Fruit fly (Drosophila melanogaster) whole organism, embryonic: ENCODE data around the gene CG10621.

Source experiments
- Adf1 ChIP-seq: fragments of 200-800 bp; sonication (Bioruptor generic); IDR thresholded peaks from 2 replicates; pipeline ENCODE4 v1.3.6; 2022; ENCODE audit warnings: missing biosample characterization, missing genetic modification characterization
- Antp ChIP-seq: fragments of 200-800 bp; sonication (Bioruptor generic); optimal IDR thresholded peaks from 3 replicates; lab custom pipeline; 2016; ENCODE audit warnings: missing biosample characterization, missing genetic modification characterization
- B-H2 ChIP-seq: fragments of 200-800 bp; sonication (Bioruptor generic); optimal IDR thresholded peaks from 2 replicates; lab custom pipeline; 2018; ENCODE audit warnings: missing biosample characterization, mild to moderate bottlenecking, missing genetic modification characterization
- BtbVII ChIP-seq: fragments of 200-800 bp; sonication (Bioruptor generic); optimal IDR thresholded peaks from 3 replicates; lab custom pipeline; 2017; ENCODE audit warnings: missing biosample characterization, mild to moderate bottlenecking, missing genetic modification characterization
- C15 ChIP-seq: fragments of 200-800 bp; sonication (Bioruptor generic); IDR thresholded peaks from 3 replicates; pipeline ENCODE4 v1.3.6; 2022; ENCODE audit warnings: missing biosample characterization, missing genetic modification characterization
- CG10274 ChIP-seq: fragments of 200-800 bp; sonication (Bioruptor generic); optimal IDR thresholded peaks from 3 replicates; lab custom pipeline; 2017; ENCODE audit warnings: missing biosample characterization, mild to moderate bottlenecking, missing genetic modification characterization
- CG10321 ChIP-seq: fragments of 200-800 bp; sonication (Bioruptor generic); IDR thresholded peaks from 2 replicates; pipeline ENCODE4 v1.3.6; 2022; ENCODE audit warnings: missing biosample characterization, missing genetic modification characterization
- CG10431 ChIP-seq: fragments of 200-800 bp; sonication (Bioruptor generic); optimal IDR thresholded peaks from 3 replicates; lab custom pipeline; 2018; ENCODE audit warnings: missing biosample characterization, mild to moderate bottlenecking, missing genetic modification characterization
- CG12236 ChIP-seq: fragments of 200-800 bp; sonication (Bioruptor generic); optimal IDR thresholded peaks from 2 replicates; lab custom pipeline; 2016; ENCODE audit warnings: missing biosample characterization, missing genetic modification characterization
- CG13123 ChIP-seq: fragments of 200-800 bp; sonication (Bioruptor generic); optimal IDR thresholded peaks from 2 replicates; lab custom pipeline; 2016; ENCODE audit warnings: missing biosample characterization, missing genetic modification characterization
- CG17361 ChIP-seq: fragments of 200-800 bp; sonication (Bioruptor generic); IDR thresholded peaks from 3 replicates; pipeline ENCODE4 v1.3.6; 2022; ENCODE audit warnings: missing biosample characterization, missing genetic modification characterization
- CG1832 ChIP-seq: fragments of 200-800 bp; sonication (Bioruptor generic); optimal IDR thresholded peaks from 2 replicates; lab custom pipeline; 2017; ENCODE audit warnings: missing biosample characterization, mild to moderate bottlenecking, missing genetic modification characterization, inconsistent platforms
- CG2116 ChIP-seq: fragments of 200-800 bp; sonication (Bioruptor generic); optimal IDR thresholded peaks from 3 replicates; lab custom pipeline; 2018; ENCODE audit warnings: missing biosample characterization, mild to moderate bottlenecking, missing genetic modification characterization
- CG2678 ChIP-seq: fragments of 200-800 bp; sonication (Bioruptor generic); optimal IDR thresholded peaks from 3 replicates; lab custom pipeline; 2019; ENCODE audit warnings: missing biosample characterization, mild to moderate bottlenecking, missing genetic modification characterization, moderate library complexity
- CG30403 ChIP-seq: fragments of 200-800 bp; sonication (Bioruptor generic); optimal IDR thresholded peaks from 3 replicates; lab custom pipeline; 2016; ENCODE audit warnings: missing biosample characterization, missing genetic modification characterization
- CG31441 ChIP-seq: fragments of 200-800 bp; sonication (Bioruptor generic); IDR thresholded peaks from 2 replicates; pipeline ENCODE4 v1.3.6; 2022; ENCODE audit warnings: missing biosample characterization, missing genetic modification characterization
- CG33213 ChIP-seq: fragments of 200-800 bp; sonication (Bioruptor generic); optimal IDR thresholded peaks from 3 replicates; lab custom pipeline; 2016; ENCODE audit warnings: missing biosample characterization, missing genetic modification characterization
- CG33557 ChIP-seq: fragments of 200-800 bp; sonication (Bioruptor generic); optimal IDR thresholded peaks from 2 replicates; lab custom pipeline; 2019; ENCODE audit warnings: missing biosample characterization, mild to moderate bottlenecking, missing genetic modification characterization, moderate library complexity
- CG3995 ChIP-seq: fragments of 200-800 bp; sonication (Bioruptor generic); optimal IDR thresholded peaks from 3 replicates; lab custom pipeline; 2016; ENCODE audit warnings: missing biosample characterization, missing genetic modification characterization
- CG6654 ChIP-seq: fragments of 200-800 bp; sonication (Bioruptor generic); optimal IDR thresholded peaks from 2 replicates; lab custom pipeline; 2017; ENCODE audit warnings: missing biosample characterization, mild to moderate bottlenecking, missing genetic modification characterization
- CG6683 ChIP-seq: fragments of 200-800 bp; sonication (Bioruptor generic); optimal IDR thresholded peaks from 2 replicates; lab custom pipeline; 2017; ENCODE audit warnings: missing biosample characterization, mild to moderate bottlenecking, missing genetic modification characterization, missing genetic modification reagents
- CG7357 ChIP-seq: fragments of 200-800 bp; sonication (Bioruptor generic); IDR thresholded peaks from 3 replicates; pipeline ENCODE4 v1.3.6; 2022; ENCODE audit warnings: missing biosample characterization, missing genetic modification characterization
- CG9727 ChIP-seq: fragments of 200-800 bp; sonication (Bioruptor generic); optimal IDR thresholded peaks from 3 replicates; lab custom pipeline; 2017; ENCODE audit warnings: missing biosample characterization, mild to moderate bottlenecking, missing genetic modification characterization
- CoRest ChIP-seq: fragments of 200-800 bp; sonication (Bioruptor generic); optimal IDR thresholded peaks from 3 replicates; lab custom pipeline; 2018; ENCODE audit warnings: missing biosample characterization, mild to moderate bottlenecking, missing genetic modification characterization, moderate library complexity
- CrebB ChIP-seq: fragments of 200-800 bp; sonication (Bioruptor generic); optimal IDR thresholded peaks from 3 replicates; lab custom pipeline; 2018; ENCODE audit warnings: missing biosample characterization, mild to moderate bottlenecking, missing genetic modification characterization
- Dbx ChIP-seq: fragments of 200-800 bp; sonication (Bioruptor generic); IDR thresholded peaks from 3 replicates; pipeline ENCODE4 v1.3.6; 2022; ENCODE audit warnings: missing biosample characterization, missing genetic modification characterization
- Dip3 ChIP-seq: fragments of 200-800 bp; sonication (Bioruptor generic); optimal IDR thresholded peaks from 3 replicates; lab custom pipeline; 2016; ENCODE audit warnings: missing biosample characterization, missing genetic modification characterization
- Dll ChIP-seq: fragments of 200-800 bp; sonication (Bioruptor generic); IDR thresholded peaks from 4 replicates; pipeline ENCODE4 v1.3.6; 2022; ENCODE audit warnings: missing biosample characterization, missing genetic modification characterization; ENCODE audit not compliant: partially characterized antibody
- E2f2 ChIP-seq: fragments of 200-800 bp; sonication (Bioruptor generic); IDR thresholded peaks from 2 replicates; pipeline ENCODE4 v1.3.6; 2022; ENCODE audit warnings: missing biosample characterization, missing genetic modification characterization
- Fer1 ChIP-seq: fragments of 200-800 bp; sonication (Bioruptor generic); optimal IDR thresholded peaks from 2 replicates; lab custom pipeline; 2017; ENCODE audit warnings: missing biosample characterization, mild to moderate bottlenecking, missing genetic modification characterization
- Fer2 ChIP-seq: fragments of 200-800 bp; sonication (Bioruptor generic); optimal IDR thresholded peaks from 2 replicates; lab custom pipeline; 2018; ENCODE audit warnings: missing biosample characterization, mild to moderate bottlenecking, missing genetic modification characterization, moderate library complexity
- Jarid2 ChIP-seq: fragments of 200-800 bp; sonication (Bioruptor generic); optimal IDR thresholded peaks from 3 replicates; lab custom pipeline; 2017; ENCODE audit warnings: mild to moderate bottlenecking, missing biosample characterization, missing genetic modification reagents, missing genetic modification characterization
- Opbp ChIP-seq: fragments of 200-800 bp; sonication (Bioruptor generic); IDR thresholded peaks from 3 replicates; pipeline ENCODE4 v1.3.6; 2022; ENCODE audit warnings: missing biosample characterization, missing genetic modification characterization; ENCODE audit not compliant: partially characterized antibody
- Pdp1 ChIP-seq, 2 experiments: fragments of 200-800 bp; sonication (Bioruptor generic); optimal IDR thresholded peaks; 3 replicates each; lab custom pipeline; 2016; ENCODE audit warnings: missing biosample characterization in 2 of 2, missing genetic modification characterization in 2 of 2, mild to moderate bottlenecking in 1 of 2, moderate library complexity in 1 of 2
- ara ChIP-seq: fragments of 200-800 bp; sonication (Bioruptor generic); IDR thresholded peaks from 2 replicates; pipeline ENCODE4 v1.3.6; 2022; ENCODE audit warnings: missing biosample characterization, missing genetic modification characterization
- bowl ChIP-seq: fragments of 200-800 bp; sonication (Bioruptor generic); IDR thresholded peaks from 2 replicates; pipeline ENCODE4 v1.3.6; 2022; ENCODE audit warnings: missing biosample characterization, missing genetic modification characterization
- bsh ChIP-seq, 2 experiments: fragments of 200-800 bp; sonication (Bioruptor generic); optimal IDR thresholded peaks; 2 replicates each; lab custom pipeline; 2017 to 2018; ENCODE audit warnings: mild to moderate bottlenecking in 2 of 2, missing biosample characterization in 2 of 2, missing genetic modification characterization in 2 of 2, moderate library complexity in 1 of 2
- cas ChIP-seq: fragments of 200-800 bp; sonication (Bioruptor generic); IDR thresholded peaks from 2 replicates; pipeline ENCODE4 v1.3.6; 2022; ENCODE audit warnings: missing biosample characterization, missing genetic modification characterization
- chn ChIP-seq: fragments of 200-800 bp; sonication (Bioruptor generic); optimal IDR thresholded peaks from 2 replicates; lab custom pipeline; 2016; ENCODE audit warnings: missing biosample characterization, missing genetic modification characterization
- corto ChIP-seq: fragments of 200-800 bp; sonication (Bioruptor generic); optimal IDR thresholded peaks from 2 replicates; lab custom pipeline; 2016; ENCODE audit warnings: missing biosample characterization, mild to moderate bottlenecking, missing genetic modification characterization, moderate library complexity
- croc ChIP-seq: fragments of 200-800 bp; sonication (Bioruptor generic); conservative IDR thresholded peaks from 3 replicates; pipeline ENCODE4 v1.3.6; 2022; ENCODE audit warnings: missing biosample characterization, missing genetic modification characterization
- cwo ChIP-seq: fragments of 200-800 bp; sonication (Bioruptor generic); optimal IDR thresholded peaks from 3 replicates; lab custom pipeline; 2017; ENCODE audit warnings: missing biosample characterization, missing genetic modification characterization, mild to moderate bottlenecking, moderate library complexity, missing genetic modification reagents
- dpn ChIP-seq, 2 experiments: fragments of 200-800 bp; sonication (Bioruptor generic); optimal IDR thresholded peaks; 3 replicates each; lab custom pipeline; 2016; ENCODE audit warnings: missing biosample characterization in 2 of 2, missing genetic modification characterization in 2 of 2
- eve ChIP-seq, 2 experiments: fragments of >200 bp; optimal IDR thresholded peaks; 2 replicates each; lab custom pipeline; 2017; ENCODE audit warnings: missing biosample characterization in 2 of 2, missing genetic modification characterization in 2 of 2
- lmd ChIP-seq: fragments of 200-800 bp; sonication (Bioruptor generic); IDR thresholded peaks from 2 replicates; pipeline ENCODE4 v1.3.6; 2022; ENCODE audit warnings: missing biosample characterization, missing genetic modification characterization
- p53 ChIP-seq: fragments of 200-800 bp; sonication (Bioruptor generic); optimal IDR thresholded peaks from 2 replicates; lab custom pipeline; 2016; ENCODE audit warnings: missing biosample characterization, missing genetic modification characterization
- sisA ChIP-seq: fragments of 200-800 bp; sonication (Bioruptor generic); IDR thresholded peaks from 2 replicates; pipeline ENCODE4 v1.3.6; 2022; ENCODE audit warnings: missing biosample characterization, missing genetic modification characterization
- tgo ChIP-seq: fragments of 200-800 bp; sonication (Bioruptor generic); IDR thresholded peaks from 3 replicates; pipeline ENCODE4 v1.3.6; 2022; ENCODE audit warnings: missing biosample characterization, missing genetic modification characterization
- unc-4 ChIP-seq: fragments of 200-800 bp; sonication (Bioruptor generic); IDR thresholded peaks from 2 replicates; pipeline ENCODE4 v1.3.6; 2022; ENCODE audit warnings: missing biosample characterization, missing genetic modification characterization; ENCODE audit not compliant: partially characterized antibody
- wor ChIP-seq: fragments of 200-800 bp; sonication (Bioruptor generic); IDR thresholded peaks from 2 replicates; pipeline ENCODE4 v1.3.6; 2022; ENCODE audit warnings: missing biosample characterization, missing genetic modification characterization
- zen2 ChIP-seq: fragments of 200-800 bp; sonication (Bioruptor generic); IDR thresholded peaks from 3 replicates; pipeline ENCODE4 v1.3.6; 2022; ENCODE audit warnings: missing biosample characterization, missing genetic modification characterization; ENCODE audit not compliant: partially characterized antibody

CG10621 gene

dm6 chr2L:18966214-18966556 lies 12.0 kb upstream of the CG10621 start (continued):
- TF ChIP-seq p53 (GFP tag; lab: Kevin White, UChicago), result no peak
- TF ChIP-seq Dip3 (GFP tag; lab: Kevin White, UChicago), result peak; percentile 40
- peak; percentile 73 for TF ChIP-seq CoRest (tag; lab: Kevin White, UChicago)
- TF ChIP-seq BtbVII, result peak; percentile 83
- no peak for TF ChIP-seq CG12236 (GFP tag; lab: Kevin White, UChicago)
- peak; percentile 90 for TF ChIP-seq tgo
- TF ChIP-seq CG30403, result peak; percentile 57
- TF ChIP-seq Adf1, result peak; percentile 77
- peak; percentile 77 for TF ChIP-seq CG7357
- TF ChIP-seq corto (GFP tag; lab: Kevin White, UChicago), result peak; percentile 10
- peak; percentile 30 for TF ChIP-seq CG6654 (GFP tag; lab: Kevin White, UChicago)
- peak; percentile 86 for TF ChIP-seq cas (GFP tag; lab: Robert Waterston, UW)
- TF ChIP-seq CG10431 (GFP tag; lab: Kevin White, UChicago), result no peak
- peak; percentile 75 for TF ChIP-seq sisA (GFP tag; lab: Robert Waterston, UW)
- TF ChIP-seq CG2678, result peak; percentile 92
- no peak for TF ChIP-seq CG2116
- no peak for TF ChIP-seq CG1832
- TF ChIP-seq Opbp (GFP tag; lab: Robert Waterston, UW), result no peak
- TF ChIP-seq CG31441 (GFP tag; lab: Robert Waterston, UW), result peak; percentile 66
- TF ChIP-seq ara (GFP tag; lab: Robert Waterston, UW), result peak; percentile 71
- peak; percentile 94 for TF ChIP-seq lmd (GFP tag; lab: Robert Waterston, UW)
- TF ChIP-seq Antp, result no peak
- TF ChIP-seq CG10321 (GFP tag; lab: Robert Waterston, UW), result peak; percentile 64
- peak; percentile 88; the same call in 2 of the 3 replicates for TF ChIP-seq C15 (GFP tag; lab: Robert Waterston, UW)
- TF ChIP-seq Dll, result no peak
- TF ChIP-seq CG9727, result peak; percentile 78
- no peak for TF ChIP-seq eve (GFP tag; optimal IDR thresholded peaks at IDR 0.05; lab: Kevin White, UChicago)
- peak; percentile 42 for TF ChIP-seq CG33213 (GFP tag; lab: Kevin White, UChicago)
- peak; percentile 81 for TF ChIP-seq cwo
- TF ChIP-seq zen2 (GFP tag; lab: Robert Waterston, UW), result no peak
- no peak for TF ChIP-seq CG33557
- TF ChIP-seq wor (GFP tag; lab: Robert Waterston, UW), result peak; percentile 61
- peak; percentile 37 for TF ChIP-seq CG13123 (GFP tag; lab: Kevin White, UChicago)
- no peak for TF ChIP-seq unc-4
- no peak for TF ChIP-seq chn (GFP tag; lab: Kevin White, UChicago)
- TF ChIP-seq bowl (GFP tag; lab: Robert Waterston, UW), result peak; percentile 79; the same call in 1 of the 2 replicates
- TF ChIP-seq CG10274 (GFP tag; lab: Kevin White, UChicago), result peak; percentile 56
- TF ChIP-seq CG6683 (GFP tag; lab: Kevin White, UChicago), result peak; percentile 60
- peak; percentile 45 to 63 for TF ChIP-seq dpn (GFP tag; optimal IDR thresholded peaks at IDR 0.05; lab: Kevin White, UChicago)
- TF ChIP-seq croc (GFP tag; lab: Robert Waterston, UW), result peak; percentile 56
- TF ChIP-seq CG3995 (GFP tag; lab: Kevin White, UChicago), result no peak
- peak; percentile 77 for TF ChIP-seq Fer2 (tag; lab: Kevin White, UChicago)
- TF ChIP-seq Dbx, result peak; percentile 97
- TF ChIP-seq B-H2 (GFP tag; lab: Kevin White, UChicago), result peak; percentile 42
- TF ChIP-seq CrebB (tag; lab: Kevin White, UChicago), result peak; percentile 29
- peak; percentile 32 for TF ChIP-seq Jarid2 (GFP tag; lab: Kevin White, UChicago)
- TF ChIP-seq Fer1, result peak; percentile 90
- TF ChIP-seq E2f2, result peak; percentile 58
- peak in 1 of 2 experiments; percentile 66 for TF ChIP-seq bsh (GFP tag; optimal IDR thresholded peaks at IDR 0.05; lab: Kevin White, UChicago)
- TF ChIP-seq Pdp1 (GFP tag; optimal IDR thresholded peaks at IDR 0.05; lab: Kevin White, UChicago), result peak; percentile 21 to 61
- peak; percentile 43 for TF ChIP-seq CG17361 (GFP tag; lab: Robert Waterston, UW)
